Fruit fly (Drosophila melanogaster) Kc167 (cell line): Measurements from ENCODE around the gene Cln7.

ENCODE experiments used
- Myc ChIP-seq: fragments of >200 bp; optimal IDR thresholded peaks from 2 replicates; lab custom pipeline; 2017; ENCODE audit warnings: missing external identifiers
- Sin3A ChIP-seq: fragments of >200 bp; optimal IDR thresholded peaks from 2 replicates; lab custom pipeline; 2018; ENCODE audit warnings: missing external identifiers
- h ChIP-seq: fragments of >200 bp; optimal IDR thresholded peaks from 3 replicates; lab custom pipeline; 2018; ENCODE audit warnings: missing external identifiers
- insv ChIP-seq: fragments of >200 bp; optimal IDR thresholded peaks from 3 replicates; lab custom pipeline; 2018; ENCODE audit warnings: missing external identifiers
- psq ChIP-seq: fragments of >200 bp; optimal IDR thresholded peaks from 2 replicates; lab custom pipeline; 2017; ENCODE audit warnings: missing external identifiers
- ttk ChIP-seq: sonication (Bioruptor generic); optimal IDR thresholded peaks from 2 replicates; lab custom pipeline; 2017; ENCODE audit warnings: missing external identifiers

Cln7 gene

dm6 chr3L:7339216-7339742 is 5.7 kb downstream of the Cln7 start, which contains the start of the genes lark and eco:
Gene lark (plus strand): TSS chr3L:7339266.
Gene eco (minus strand): TSS chr3L:7339340.
- TF ChIP-seq insv (lab: Kevin White, UChicago) (no peak), ttk (no peak), h (lab: Kevin White, UChicago) (no peak), psq (lab: Kevin White, UChicago) (no peak), Myc (lab: Kevin White, UChicago) (no peak), Sin3A (lab: Kevin White, UChicago) (no peak)

DNA sequence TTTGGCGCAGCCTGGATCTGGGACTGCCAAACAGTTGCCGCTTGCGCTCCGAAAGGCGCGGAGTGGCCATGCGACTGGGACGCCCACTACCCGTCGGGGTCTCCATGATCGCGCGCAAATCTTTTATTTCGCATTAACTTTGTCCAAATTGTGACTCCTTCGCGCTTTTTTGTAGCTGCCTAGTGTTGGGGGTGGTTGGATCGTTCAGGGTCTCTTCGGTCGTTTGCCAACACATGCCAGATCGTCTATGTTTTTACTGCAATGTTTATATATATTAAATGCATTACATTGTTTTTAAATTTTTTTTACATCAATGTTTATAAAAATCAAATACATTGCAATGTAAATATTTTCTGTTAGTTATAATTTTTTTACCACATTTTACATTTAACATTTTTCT is 6.2 kb downstream of the Cln7 start:
- TF ChIP-seq Myc (lab: Kevin White, UChicago) (no peak), h (lab: Kevin White, UChicago) (no peak), Sin3A (lab: Kevin White, UChicago) (no peak), ttk (no peak), psq (lab: Kevin White, UChicago) (no peak), insv (lab: Kevin White, UChicago) (no peak)

- TF ChIP-seq Sin3A (lab: Kevin White, UChicago) (no peak), insv (lab: Kevin White, UChicago) (no peak), ttk (no peak), h (lab: Kevin White, UChicago) (no peak), psq (lab: Kevin White, UChicago) (no peak), Myc (lab: Kevin White, UChicago) (no peak)
Measured at dm6 chr3L:7334990-7335389, 10.0 kb downstream of the Cln7 start, which contains the start of the genes wrm1 and wrm2. Gene wrm1 (minus strand): TSS chr3L:7335226. Gene wrm2 (minus strand): TSS chr3L:7335226.

DNA sequence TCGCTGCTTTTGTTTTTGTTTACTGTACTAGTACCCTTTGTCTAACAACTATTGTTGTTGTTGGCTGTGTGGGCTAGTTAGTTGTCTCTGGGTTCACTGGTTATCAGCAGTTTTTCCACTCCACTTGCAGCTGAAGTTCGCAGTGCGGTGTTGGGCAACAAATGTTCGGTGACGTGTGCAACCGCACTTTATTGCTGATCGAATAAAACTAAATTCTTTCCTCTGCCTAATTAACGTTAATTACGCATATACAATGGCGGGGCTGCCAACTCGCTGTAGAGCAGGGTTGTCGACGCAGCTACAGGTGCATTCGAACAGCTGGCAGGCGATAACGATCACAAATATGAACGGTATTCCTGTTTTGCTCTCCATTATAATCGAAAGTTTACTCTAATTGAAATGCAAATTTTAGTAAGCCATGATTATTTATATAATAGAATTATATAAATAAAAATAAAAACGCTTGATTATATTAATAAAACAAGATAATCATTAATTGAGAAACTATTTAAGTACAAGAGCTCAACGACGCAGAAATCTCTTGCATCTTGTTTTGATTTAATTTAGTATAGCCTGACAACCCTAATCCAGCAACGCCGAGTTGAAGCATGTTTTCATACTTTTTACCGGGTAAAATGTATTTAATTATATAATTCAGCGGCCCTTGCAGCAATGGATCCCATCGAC is 16.3 kb downstream of the Cln7 start, which contains the start of the genes mrva, CG42307 and mus312:
Gene mrva (minus strand): TSS at position 276 of the 687 bp plus-strand sequence.
Gene CG42307 (plus strand): TSS at position 566 of the 687 bp plus-strand sequence.
Gene mus312 (plus strand): TSS at position 566 of the 687 bp plus-strand sequence.
- TF ChIP-seq Myc (lab: Kevin White, UChicago) (no peak), psq (lab: Kevin White, UChicago) (no peak), ttk (no peak), h (lab: Kevin White, UChicago) (no peak), Sin3A (lab: Kevin White, UChicago) (no peak), insv (lab: Kevin White, UChicago) (no peak)

- TF ChIP-seq ttk: no peak
- no peak for TF ChIP-seq Sin3A (lab: Kevin White, UChicago)
- TF ChIP-seq insv (lab: Kevin White, UChicago): no peak
- no peak for TF ChIP-seq psq (lab: Kevin White, UChicago)
- no peak for TF ChIP-seq Myc (lab: Kevin White, UChicago)
- TF ChIP-seq h (lab: Kevin White, UChicago): no peak
Measured at dm6 chr3L:7326676-7327075, 18.3 kb downstream of the Cln7 start.

dm6 chr3L:7323348-7323747 is 21.6 kb downstream of the Cln7 start, which contains the start of the genes RhoGEF4 and Rint1:
Gene RhoGEF4 (minus strand): TSS chr3L:7323411.
Gene Rint1 (plus strand): TSS chr3L:7323619.
- no peak for TF ChIP-seq Sin3A (lab: Kevin White, UChicago)
- TF ChIP-seq h (lab: Kevin White, UChicago): no peak
- TF ChIP-seq Myc (lab: Kevin White, UChicago): no peak
- no peak for TF ChIP-seq psq (lab: Kevin White, UChicago)
- no peak for TF ChIP-seq ttk
- TF ChIP-seq insv (lab: Kevin White, UChicago): no peak

DNA sequence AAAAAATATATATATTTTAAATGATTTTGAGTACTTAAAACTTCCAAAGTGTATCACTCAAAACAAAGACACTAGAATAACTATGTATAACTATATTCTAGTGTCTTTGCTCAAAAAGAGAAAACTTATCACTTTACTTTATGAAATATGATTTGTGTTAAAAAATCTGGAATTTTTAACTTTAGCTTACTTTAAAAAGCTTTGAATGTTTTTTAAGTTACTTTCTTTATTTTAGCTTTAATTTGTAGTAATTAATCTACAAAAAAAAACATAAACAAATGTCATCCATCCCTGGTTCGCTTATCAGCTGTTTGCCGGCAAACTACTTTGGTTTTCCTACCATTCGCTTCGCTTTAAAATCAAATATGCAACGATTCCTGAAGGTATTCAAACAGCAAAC is 25.2 kb downstream of the Cln7 start, which contains the start of gene CG8607:
Gene CG8607 (plus strand): TSS at position 301 of the 400 bp plus-strand sequence.
- TF ChIP-seq h (lab: Kevin White, UChicago) (no peak), insv (lab: Kevin White, UChicago) (no peak), Myc (lab: Kevin White, UChicago) (no peak), ttk (no peak)

dm6 chr3L:7314133-7314532 is 30.9 kb downstream of the Cln7 start:
- TF ChIP-seq ttk (no peak), Myc (lab: Kevin White, UChicago) (no peak), psq (lab: Kevin White, UChicago) (no peak), h (lab: Kevin White, UChicago) (no peak), insv (lab: Kevin White, UChicago) (no peak), Sin3A (lab: Kevin White, UChicago) (no peak)

dm6 chr3L:7313559-7314132 is 31.3 kb downstream of the Cln7 start:
- TF ChIP-seq Sin3A (lab: Kevin White, UChicago) (no peak), h (lab: Kevin White, UChicago) (no peak), Myc (lab: Kevin White, UChicago) (no peak), psq (lab: Kevin White, UChicago) (no peak), insv (lab: Kevin White, UChicago) (no peak), ttk (no peak)

DNA sequence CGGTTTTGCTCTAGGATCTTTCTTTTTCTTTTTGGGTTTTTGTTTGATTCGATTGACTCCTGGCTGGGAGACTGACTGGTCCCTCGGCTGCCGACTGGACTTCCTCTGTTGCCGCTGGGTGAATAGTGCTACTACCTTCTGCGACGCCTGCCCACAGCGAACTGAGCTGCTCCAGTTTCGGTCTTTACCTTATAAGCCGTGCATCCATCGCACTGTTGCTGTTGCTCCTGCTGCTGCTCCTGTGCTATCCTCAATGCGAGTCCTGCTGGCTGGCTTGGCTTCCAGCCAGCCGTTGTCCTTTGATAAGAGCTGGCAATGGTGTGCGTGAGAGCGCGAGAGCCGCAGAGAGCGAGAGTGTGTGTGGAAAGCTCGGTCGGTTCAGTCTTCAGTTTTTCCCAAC is 32.2 kb downstream of the Cln7 start, which contains the start of gene unc-13-4A:
Gene unc-13-4A (minus strand): TSS at position 143 of the 400 bp plus-strand sequence.
- TF ChIP-seq Myc (lab: Kevin White, UChicago): no peak
- no peak for TF ChIP-seq ttk
- TF ChIP-seq h (lab: Kevin White, UChicago): no peak
- no peak for TF ChIP-seq insv (lab: Kevin White, UChicago)
- no peak for TF ChIP-seq Sin3A (lab: Kevin White, UChicago)
- no peak for TF ChIP-seq psq (lab: Kevin White, UChicago)

DNA sequence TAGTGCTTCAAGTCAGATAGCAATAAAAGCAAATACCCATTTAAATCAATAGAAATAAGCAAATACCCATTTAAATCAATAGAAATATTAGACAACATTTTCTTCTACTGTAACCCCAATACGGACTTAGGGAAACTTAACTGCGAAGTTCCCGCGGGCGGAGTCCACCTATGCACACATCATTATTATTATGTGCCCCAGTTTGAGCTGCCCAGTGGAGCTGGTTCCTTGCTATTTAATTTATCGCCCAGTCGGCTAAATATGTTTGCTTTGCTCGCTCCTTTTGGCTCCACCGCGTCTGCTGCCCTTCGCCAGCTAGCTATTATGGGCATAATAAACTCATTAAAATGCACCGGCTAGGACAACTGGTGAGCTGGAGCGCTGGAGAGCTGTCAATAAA is 44.3 kb downstream of the Cln7 start:
- TF ChIP-seq ttk (no peak), psq (lab: Kevin White, UChicago) (no peak), Myc (lab: Kevin White, UChicago) (no peak)
